Worm (Caenorhabditis elegans) whole organism, L4/young adult: ENCODE results near the gene srp-7.

Experiments
- W03F9.2 ChIP-seq: fragments of 150-350 bp; optimal IDR thresholded peaks from 2 replicates; lab custom pipeline; 2014; ENCODE audit warnings: missing biosample characterization, missing genetic modification characterization
- dao-5 ChIP-seq: sonication (generic microtip); optimal IDR thresholded peaks from 2 replicates; lab custom pipeline; 2016; ENCODE audit warnings: missing genotype, missing genetic modification characterization, moderate library complexity, missing compliant biosample characterization
- him-1 ChIP-seq: sonication (generic microtip); optimal IDR thresholded peaks from 2 replicates; lab custom pipeline; 2016; ENCODE audit warnings: missing genotype, missing genetic modification reagents, missing genetic modification characterization, missing compliant biosample characterization

- no peak for TF ChIP-seq dao-5 (tag; lab: Kevin White, UChicago)
- no peak for TF ChIP-seq him-1 (tag; lab: Kevin White, UChicago)
- no peak for TF ChIP-seq W03F9.2 (tag; lab: Kevin White, UChicago)
Measured at ce11 chrV:8224634-8225033, 45.7 kb downstream of the srp-7 start, which contains the start of gene pax-1.
